Fruit fly (Drosophila melanogaster): ENCODE results near the gene CG14006.

Gene CG14006

dm6 chr2L:5728711-5729110, at the start of gene CG14006:
Gene CG14006 (minus strand): TSS chr2L:5728811.
- TF ChIP-seq CG11617 (GFP tag; optimal IDR thresholded peaks at IDR 0.05) (no peak), CG12768 (GFP tag; optimal IDR thresholded peaks at IDR 0.05) (no peak), CG7101 (tag; optimal IDR thresholded peaks at IDR 0.05) (no peak), tj (GFP tag; optimal IDR thresholded peaks at IDR 0.05) (no peak), bab1 (GFP tag; optimal IDR thresholded peaks at IDR 0.05) (no peak), cic (GFP tag; optimal IDR thresholded peaks at IDR 0.05) (no peak)

dm6 chr2L:5778157-5778556, 49.5 kb upstream of the CG14006 start:
- no peak for TF ChIP-seq CG5204 (GFP tag; optimal IDR thresholded peaks at IDR 0.05)
- no peak for TF ChIP-seq tj (GFP tag; optimal IDR thresholded peaks at IDR 0.05)
- TF ChIP-seq CG7045 (GFP tag; optimal IDR thresholded peaks at IDR 0.05) = no peak
- TF ChIP-seq cnc (optimal IDR thresholded peaks at IDR 0.05) = no peak
- no peak for TF ChIP-seq Crg-1 (GFP tag; optimal IDR thresholded peaks at IDR 0.05)
- TF ChIP-seq CG12768 (GFP tag; optimal IDR thresholded peaks at IDR 0.05) = no peak
- no peak for TF ChIP-seq CG1620 (GFP tag; optimal IDR thresholded peaks at IDR 0.05)
- TF ChIP-seq kay (GFP tag; ENCODE audit: borderline replicate concordance) = no peak
- no peak for TF ChIP-seq CG7101 (tag; optimal IDR thresholded peaks at IDR 0.05)
- TF ChIP-seq cic (GFP tag; optimal IDR thresholded peaks at IDR 0.05) = no peak
- no peak for TF ChIP-seq CG14711 (tag; optimal IDR thresholded peaks at IDR 0.05)
- no peak for TF ChIP-seq bab1 (GFP tag; optimal IDR thresholded peaks at IDR 0.05)
- TF ChIP-seq Hr96 (GFP tag; optimal IDR thresholded peaks at IDR 0.05) = no peak

- peak; percentile 12 for TF ChIP-seq cic (GFP tag; optimal IDR thresholded peaks at IDR 0.05)
- no peak for TF ChIP-seq tj (GFP tag; optimal IDR thresholded peaks at IDR 0.05)
- TF ChIP-seq CG7101 (tag; optimal IDR thresholded peaks at IDR 0.05) = no peak
- TF ChIP-seq CG12768 (GFP tag; optimal IDR thresholded peaks at IDR 0.05) = no peak
- no peak for TF ChIP-seq kay (GFP tag; ENCODE audit: borderline replicate concordance)
- TF ChIP-seq Mnt (GFP tag; optimal IDR thresholded peaks at IDR 0.05) = no peak
These were observed 43.7 kb upstream of the CG14006 start for dm6 chr2L:5772262-5772661.

dm6 chr2L:5771179-5771578, 42.6 kb upstream of the CG14006 start:
- TF ChIP-seq CG14711 (tag; optimal IDR thresholded peaks at IDR 0.05) (no peak), Mnt (GFP tag; optimal IDR thresholded peaks at IDR 0.05) (no peak), Crg-1 (GFP tag; optimal IDR thresholded peaks at IDR 0.05) (no peak), CG7101 (tag; optimal IDR thresholded peaks at IDR 0.05) (no peak), pad (GFP tag; optimal IDR thresholded peaks at IDR 0.05) (no peak), toe (GFP tag; optimal IDR thresholded peaks at IDR 0.05) (no peak), cnc (optimal IDR thresholded peaks at IDR 0.05) (no peak), Clk (GFP tag; optimal IDR thresholded peaks at IDR 0.05) (no peak), bab1 (GFP tag; optimal IDR thresholded peaks at IDR 0.05) (peak; percentile 9), Hr96 (GFP tag; optimal IDR thresholded peaks at IDR 0.05) (peak; percentile 8), CG1620 (GFP tag; optimal IDR thresholded peaks at IDR 0.05) (peak; percentile 15), CG5204 (GFP tag; optimal IDR thresholded peaks at IDR 0.05) (peak; percentile 9), ovo (GFP tag; optimal IDR thresholded peaks at IDR 0.05) (no peak), CG12768 (GFP tag; optimal IDR thresholded peaks at IDR 0.05) (no peak)

- no peak for TF ChIP-seq ovo (GFP tag; optimal IDR thresholded peaks at IDR 0.05)
- no peak for TF ChIP-seq cic (GFP tag; optimal IDR thresholded peaks at IDR 0.05)
- no peak for TF ChIP-seq CG33017 (tag; optimal IDR thresholded peaks at IDR 0.05)
These were observed 37.9 kb upstream of the CG14006 start for dm6 chr2L:5766498-5767008.

- TF ChIP-seq Crg-1 (GFP tag; optimal IDR thresholded peaks at IDR 0.05) (no peak), toe (GFP tag; optimal IDR thresholded peaks at IDR 0.05) (no peak), Clk (GFP tag; optimal IDR thresholded peaks at IDR 0.05) (no peak), CG5204 (GFP tag; optimal IDR thresholded peaks at IDR 0.05) (no peak), kay (GFP tag; ENCODE audit: borderline replicate concordance) (no peak), CG1620 (GFP tag; optimal IDR thresholded peaks at IDR 0.05) (no peak), pad (GFP tag; optimal IDR thresholded peaks at IDR 0.05) (no peak)
These were observed 37.4 kb upstream of the CG14006 start, which contains the start of gene obst-E for dm6 chr2L:5766042-5766441. Gene obst-E (minus strand): TSS chr2L:5766142.

dm6 chr2L:5765139-5765538, 36.5 kb upstream of the CG14006 start:
- TF ChIP-seq Crg-1 (GFP tag; optimal IDR thresholded peaks at IDR 0.05) = no peak
- no peak for TF ChIP-seq Hr96 (GFP tag; optimal IDR thresholded peaks at IDR 0.05)
- TF ChIP-seq tj (GFP tag; optimal IDR thresholded peaks at IDR 0.05) = no peak
- no peak for TF ChIP-seq CG12768 (GFP tag; optimal IDR thresholded peaks at IDR 0.05)
- no peak for TF ChIP-seq toe (GFP tag; optimal IDR thresholded peaks at IDR 0.05)
- TF ChIP-seq CG11617 (GFP tag; optimal IDR thresholded peaks at IDR 0.05) = no peak

- no peak for TF ChIP-seq Mnt (GFP tag; optimal IDR thresholded peaks at IDR 0.05)
- TF ChIP-seq toe (GFP tag; optimal IDR thresholded peaks at IDR 0.05) = no peak
- no peak for TF ChIP-seq Hr96 (GFP tag; optimal IDR thresholded peaks at IDR 0.05)
- TF ChIP-seq ovo (GFP tag; optimal IDR thresholded peaks at IDR 0.05) = no peak
- no peak for TF ChIP-seq CG12768 (GFP tag; optimal IDR thresholded peaks at IDR 0.05)
- TF ChIP-seq kay (GFP tag; ENCODE audit: borderline replicate concordance) = no peak
- TF ChIP-seq CG7045 (GFP tag; optimal IDR thresholded peaks at IDR 0.05) = no peak
- no peak for TF ChIP-seq CG33017 (tag; optimal IDR thresholded peaks at IDR 0.05)
- TF ChIP-seq Clk (GFP tag; optimal IDR thresholded peaks at IDR 0.05) = no peak
- no peak for TF ChIP-seq CG5204 (GFP tag; optimal IDR thresholded peaks at IDR 0.05)
- TF ChIP-seq bab1 (GFP tag; optimal IDR thresholded peaks at IDR 0.05) = no peak
- no peak for TF ChIP-seq pad (GFP tag; optimal IDR thresholded peaks at IDR 0.05)
- TF ChIP-seq cnc (optimal IDR thresholded peaks at IDR 0.05) = no peak
- TF ChIP-seq cic (GFP tag; optimal IDR thresholded peaks at IDR 0.05) = no peak
- no peak for TF ChIP-seq Crg-1 (GFP tag; optimal IDR thresholded peaks at IDR 0.05)
- no peak for TF ChIP-seq CG1620 (GFP tag; optimal IDR thresholded peaks at IDR 0.05)
- no peak for TF ChIP-seq tj (GFP tag; optimal IDR thresholded peaks at IDR 0.05)
- TF ChIP-seq CG14711 (tag; optimal IDR thresholded peaks at IDR 0.05) = no peak
These were observed 22.8 kb upstream of the CG14006 start for dm6 chr2L:5751448-5751847.
